Worm (Caenorhabditis elegans) whole organism, L4 larva: ENCODE data around the gene mut-7.

Experiments
- D1046.2 ChIP-seq: fragments of 200-800 bp; sonication (Bioruptor generic); IDR thresholded peaks from 2 replicates; pipeline ENCODE4 v1.3.6; 2022; ENCODE audit warnings: missing genetic modification characterization, missing compliant biosample characterization
- F10B5.3 ChIP-seq: sonication (generic microtip); optimal IDR thresholded peaks from 2 replicates; lab custom pipeline; 2016; ENCODE audit warnings: mild to moderate bottlenecking, missing genetic modification characterization, missing compliant biosample characterization
- F49E8.2 ChIP-seq: sonication (generic microtip); optimal IDR thresholded peaks from 2 replicates; lab custom pipeline; 2016; ENCODE audit warnings: missing compliant biosample characterization, mild to moderate bottlenecking, missing genetic modification characterization, borderline replicate concordance
- R02D3.7 ChIP-seq: fragments of 150-350 bp; sonication (generic microtip); optimal IDR thresholded peaks from 3 replicates; lab custom pipeline; 2014; ENCODE audit warnings: missing biosample characterization, missing genetic modification characterization
- T20F7.1 ChIP-seq: fragments of 200-800 bp; sonication (Bioruptor generic); optimal IDR thresholded peaks from 2 replicates; lab custom pipeline; 2018; ENCODE audit warnings: mild to moderate bottlenecking, missing genetic modification characterization, missing compliant biosample characterization
- T26A8.4 ChIP-seq: fragments of 200-800 bp; sonication (Bioruptor generic); IDR thresholded peaks from 2 replicates; pipeline ENCODE4 v1.3.6; 2022; ENCODE audit warnings: missing genetic modification characterization, missing compliant biosample characterization
- Y105C5A.15 ChIP-seq: fragments of 200-800 bp; sonication (Bioruptor generic); IDR thresholded peaks from 2 replicates; pipeline ENCODE4 v1.3.6; 2022; ENCODE audit warnings: missing genetic modification characterization, missing compliant biosample characterization
- aly-2 ChIP-seq: sonication (generic microtip); optimal IDR thresholded peaks from 2 replicates; lab custom pipeline; 2018; ENCODE audit warnings: missing biosample characterization, missing genetic modification characterization
- arid-1 ChIP-seq: fragments of 200-800 bp; sonication (Bioruptor generic); conservative IDR thresholded peaks from 2 replicates; pipeline ENCODE4 v1.3.6; 2022; ENCODE audit warnings: missing genetic modification reagents, missing genetic modification characterization, missing compliant biosample characterization
- ceh-28 ChIP-seq: fragments of 150-350 bp; optimal IDR thresholded peaks from 2 replicates; lab custom pipeline; 2014; ENCODE audit warnings: missing biosample characterization, missing genetic modification reagents, missing genetic modification characterization
- ceh-82 ChIP-seq: sonication (generic microtip); optimal IDR thresholded peaks from 2 replicates; lab custom pipeline; 2017; ENCODE audit warnings: missing biosample characterization, missing genetic modification characterization
- cey-2 ChIP-seq: sonication (generic microtip); optimal IDR thresholded peaks from 3 replicates; lab custom pipeline; 2017; ENCODE audit warnings: missing genetic modification characterization, mild to moderate bottlenecking, missing compliant biosample characterization, antibody characterized with exemption, borderline replicate concordance; ENCODE audit not compliant: insufficient read depth
- daf-16 ChIP-seq, 3 experiments: sonication (generic microtip); optimal IDR thresholded peaks; 2 replicates each; lab custom pipeline; 2016 to 2017; ENCODE audit warnings: missing genetic modification characterization in 3 of 3, missing genetic modification reagents in 3 of 3, mild to moderate bottlenecking in 2 of 3, missing compliant biosample characterization in 2 of 3, missing biosample characterization in 1 of 3, moderate library complexity in 1 of 3
- daf-19 ChIP-seq: fragments of 200-800 bp; sonication (Bioruptor generic); conservative IDR thresholded peaks from 2 replicates; pipeline ENCODE4 v1.3.6; 2022; ENCODE audit warnings: missing genetic modification characterization, missing compliant biosample characterization
- dpl-1 ChIP-seq: fragments of 150-350 bp; optimal IDR thresholded peaks from 2 replicates; lab custom pipeline; 2014; ENCODE audit warnings: missing biosample characterization, missing genetic modification reagents, missing genetic modification characterization
- dve-1 ChIP-seq: sonication (generic microtip); optimal IDR thresholded peaks from 2 replicates; lab custom pipeline; 2017; ENCODE audit warnings: antibody characterized with exemption, mild to moderate bottlenecking, missing genetic modification characterization, missing compliant biosample characterization; ENCODE audit not compliant: insufficient read depth
- fkh-10 ChIP-seq: fragments of 150-350 bp; optimal IDR thresholded peaks from 2 replicates; lab custom pipeline; 2014; ENCODE audit warnings: missing biosample characterization, missing genetic modification reagents, missing genetic modification characterization
- hlh-30 ChIP-seq: sonication (generic microtip); optimal IDR thresholded peaks from 2 replicates; lab custom pipeline; 2017; ENCODE audit warnings: antibody characterized with exemption, mild to moderate bottlenecking, missing genetic modification characterization, missing compliant biosample characterization; ENCODE audit not compliant: insufficient read depth
- hmg-1.1 ChIP-seq: fragments of 200-800 bp; sonication (Bioruptor generic); IDR thresholded peaks from 2 replicates; pipeline ENCODE4 v1.3.6; 2022; ENCODE audit warnings: missing genetic modification reagents, missing genetic modification characterization, missing compliant biosample characterization
- lin-38 ChIP-seq: fragments of 200-800 bp; sonication (Bioruptor generic); IDR thresholded peaks from 2 replicates; pipeline ENCODE4 v1.3.6; 2022; ENCODE audit warnings: missing genetic modification reagents, missing genetic modification characterization, missing compliant biosample characterization
- lin-39 ChIP-seq: fragments of 150-350 bp; optimal IDR thresholded peaks from 2 replicates; lab custom pipeline; 2014; ENCODE audit warnings: missing biosample characterization, missing genetic modification reagents, missing genetic modification characterization
- lsy-2 ChIP-seq, 2 experiments: fragments of 150-350 bp in 1 of 2; sonication (generic microtip) in 1 of 2; optimal IDR thresholded peaks; 2 replicates each; lab custom pipeline; 2014 to 2017; ENCODE audit warnings: missing biosample characterization in 2 of 2, missing genetic modification characterization in 2 of 2
- mes-2 ChIP-seq: sonication (generic microtip); optimal IDR thresholded peaks from 2 replicates; lab custom pipeline; 2016; ENCODE audit warnings: missing genotype, mild to moderate bottlenecking, missing genetic modification characterization, missing compliant biosample characterization; ENCODE audit not compliant: poor library complexity, severe bottlenecking
- mxl-3 ChIP-seq: fragments of 200-800 bp; sonication (Bioruptor generic); optimal IDR thresholded peaks from 2 replicates; lab custom pipeline; 2018; ENCODE audit warnings: mild to moderate bottlenecking, missing genetic modification characterization, missing compliant biosample characterization
- nhr-11 ChIP-seq: fragments of 150-350 bp; optimal IDR thresholded peaks from 2 replicates; lab custom pipeline; 2014; ENCODE audit warnings: missing biosample characterization, missing genetic modification characterization
- nhr-28 ChIP-seq: fragments of 150-350 bp; optimal IDR thresholded peaks from 2 replicates; lab custom pipeline; 2014; ENCODE audit warnings: missing biosample characterization, missing genetic modification characterization
- nhr-42 ChIP-seq: fragments of 200-800 bp; sonication (Bioruptor generic); IDR thresholded peaks from 2 replicates; pipeline ENCODE4 v1.3.6; 2022; ENCODE audit warnings: missing genetic modification characterization, missing compliant biosample characterization
- nhr-77 ChIP-seq: fragments of 150-350 bp; optimal IDR thresholded peaks from 2 replicates; lab custom pipeline; 2014; ENCODE audit warnings: missing biosample characterization, missing genetic modification characterization
- spr-1 ChIP-seq: sonication (generic microtip); optimal IDR thresholded peaks from 2 replicates; lab custom pipeline; 2016; ENCODE audit warnings: mild to moderate bottlenecking, missing genetic modification characterization, missing compliant biosample characterization
- tra-1 ChIP-seq: fragments of 200-800 bp; sonication (Bioruptor generic); IDR thresholded peaks from 2 replicates; pipeline ENCODE4 v1.3.6; 2022; ENCODE audit warnings: missing genetic modification reagents, missing genetic modification characterization, missing compliant biosample characterization
- unc-39 ChIP-seq: sonication (generic microtip); optimal IDR thresholded peaks from 2 replicates; lab custom pipeline; 2017; ENCODE audit warnings: missing biosample characterization, missing genetic modification characterization
- zag-1 ChIP-seq: fragments of 150-350 bp; optimal IDR thresholded peaks from 2 replicates; lab custom pipeline; 2014; ENCODE audit warnings: missing biosample characterization, missing genetic modification characterization

The mut-7 gene

ce11 chrIII:9570869-9571268 is 28.7 kb upstream of the mut-7 start:
- TF ChIP-seq dpl-1 (GFP tag; lab: Kevin White, UChicago): peak; percentile 85
- peak; percentile 42; the same call in 1 of the 2 replicates for TF ChIP-seq lin-38
- peak in 1 of 2 experiments; percentile 54 for TF ChIP-seq lsy-2 (tag; optimal IDR thresholded peaks at IDR 0.05; lab: Kevin White, UChicago)
- TF ChIP-seq fkh-10: no peak
- no peak for TF ChIP-seq R02D3.7
- peak; percentile 21; the same call in 1 of the 2 replicates for TF ChIP-seq T26A8.4 (GFP tag; lab: Robert Waterston, UW)
- TF ChIP-seq mes-2: peak; percentile 13

ce11 chrIII:9568451-9568850 is 26.3 kb upstream of the mut-7 start, which contains the start of gene C48B4.13:
C48B4.13 (plus strand) TSS chrIII:9568751.
- TF ChIP-seq spr-1: no peak
- TF ChIP-seq arid-1 (GFP tag; lab: Robert Waterston, UW): no peak
- no peak for TF ChIP-seq F10B5.3 (tag; lab: Kevin White, UChicago)
- TF ChIP-seq hlh-30 (tag; lab: Kevin White, UChicago): no peak
- no peak for TF ChIP-seq dve-1
- TF ChIP-seq unc-39: no peak
- TF ChIP-seq D1046.2 (GFP tag; lab: Robert Waterston, UW): no peak
- TF ChIP-seq, all 104 proteins: peak for 0

ce11 chrIII:9565973-9566372 is 23.8 kb upstream of the mut-7 start, which contains the start of gene C48B4.11:
C48B4.11 (minus strand) TSS chrIII:9566115.
- TF ChIP-seq nhr-42 (GFP tag; lab: Robert Waterston, UW): no peak

ce11 chrIII:9564410-9564809 is 22.2 kb upstream of the mut-7 start, which contains the start of gene C48B4.10:
C48B4.10 (minus strand) TSS chrIII:9564510.
- TF ChIP-seq nhr-77 (tag; lab: Kevin White, UChicago): no peak
- TF ChIP-seq lin-39 (tag; lab: Kevin White, UChicago): no peak
- no peak for TF ChIP-seq unc-39
- no peak for TF ChIP-seq ceh-82 (tag; lab: Kevin White, UChicago)
- no peak for TF ChIP-seq fkh-10
- no peak for TF ChIP-seq zag-1 (tag; lab: Kevin White, UChicago)
- TF ChIP-seq cey-2 (tag; lab: Kevin White, UChicago): no peak
- no peak for TF ChIP-seq ceh-28 (tag; lab: Kevin White, UChicago)

ce11 chrIII:9563235-9563634 is 21.1 kb upstream of the mut-7 start, which contains the start of gene C48B4.9:
C48B4.9 (minus strand) TSS chrIII:9563335.
- no peak for TF ChIP-seq daf-16 (GFP tag; optimal IDR thresholded peaks at IDR 0.05; lab: Kevin White, UChicago)
- TF ChIP-seq daf-16 (tag; optimal IDR thresholded peaks at IDR 0.05; lab: Kevin White, UChicago): no peak
- TF ChIP-seq aly-2 (tag; lab: Kevin White, UChicago): no peak
- TF ChIP-seq nhr-42 (GFP tag; lab: Robert Waterston, UW): no peak
- TF ChIP-seq F49E8.2 (tag; lab: Kevin White, UChicago): no peak

- TF ChIP-seq T20F7.1 (GFP tag; lab: Kevin White, UChicago) (no peak), nhr-11 (tag; lab: Kevin White, UChicago) (no peak), mxl-3 (GFP tag; lab: Kevin White, UChicago) (no peak), tra-1 (no peak), nhr-28 (no peak), Y105C5A.15 (GFP tag; lab: Robert Waterston, UW) (no peak), hmg-1.1 (no peak), lin-38 (no peak), daf-19 (no peak)
Measured at ce11 chrIII:9561158-9561557, 19.0 kb upstream of the mut-7 start, which contains the start of gene C48B4.8. C48B4.8 (minus strand) TSS chrIII:9561258.
